Worm (Caenorhabditis elegans) whole organism, L3 larva: ENCODE data around the gene xnd-1.

Experiments
- aly-2 ChIP-seq: fragments of 150-350 bp; optimal IDR thresholded peaks from 2 replicates; lab custom pipeline; 2014; ENCODE audit warnings: missing biosample characterization, missing genetic modification characterization
- ama-1 ChIP-seq: fragments of 150-350 bp; optimal IDR thresholded peaks from 2 replicates; lab custom pipeline; 2018
- fos-1 ChIP-seq: fragments of 150-350 bp; optimal IDR thresholded peaks from 2 replicates; lab custom pipeline; 2014; ENCODE audit warnings: missing biosample characterization, missing genetic modification characterization
- lin-15B ChIP-seq: fragments of 150-350 bp; optimal IDR thresholded peaks from 2 replicates; lab custom pipeline; 2014; ENCODE audit warnings: missing biosample characterization, missing genetic modification characterization
- ztf-11 ChIP-seq: fragments of 150-350 bp; optimal IDR thresholded peaks from 2 replicates; lab custom pipeline; 2014; ENCODE audit warnings: missing biosample characterization, missing genetic modification characterization

DNA sequence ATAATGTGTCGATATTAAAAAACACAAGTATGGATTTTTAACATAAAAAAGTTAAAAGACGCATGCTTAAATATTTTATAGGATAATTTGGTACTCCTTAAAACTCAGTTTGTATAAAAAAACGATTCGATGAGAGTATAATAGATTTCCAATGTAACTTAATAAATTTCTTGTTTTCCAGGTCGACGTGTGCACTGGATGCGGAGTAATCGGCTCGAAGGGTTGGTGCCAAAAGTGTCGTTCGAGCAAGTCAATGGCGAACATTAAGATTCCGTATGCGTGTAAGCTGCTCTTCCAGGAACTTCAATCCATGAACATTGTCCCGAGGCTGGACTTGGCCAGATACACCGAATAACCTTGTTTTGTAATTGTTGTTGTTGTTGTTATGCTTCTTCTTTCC is 39.9 kb upstream of the xnd-1 start:
- TF ChIP-seq fos-1 (tag; lab: Kevin White, UChicago) (no peak), ztf-11 (tag; lab: Kevin White, UChicago) (no peak), aly-2 (no peak), ama-1 (lab: Kevin White, UChicago) (no peak), lin-15B (tag; lab: Kevin White, UChicago) (no peak)
